Worm (Caenorhabditis elegans) whole organism, late embryonic: ENCODE results near the gene F29A7.4.

Source experiments
- K02D7.2 ChIP-seq: sonication (generic microtip); optimal IDR thresholded peaks from 2 replicates; lab custom pipeline; 2017; ENCODE audit warnings: mild to moderate bottlenecking, missing genetic modification characterization, missing compliant biosample characterization
- K09A11.1 ChIP-seq: sonication (generic microtip); optimal IDR thresholded peaks from 2 replicates; lab custom pipeline; 2017; ENCODE audit warnings: antibody characterized with exemption, mild to moderate bottlenecking, missing genetic modification characterization, missing compliant biosample characterization; ENCODE audit not compliant: insufficient read depth
- Y22D7AL.16 ChIP-seq: sonication (generic microtip); optimal IDR thresholded peaks from 2 replicates; lab custom pipeline; 2016; ENCODE audit warnings: missing genetic modification characterization, missing compliant biosample characterization
- ama-1 ChIP-seq: fragments of 150-350 bp; optimal IDR thresholded peaks from 2 replicates; lab custom pipeline; 2014
- ceh-18 ChIP-seq: sonication (generic microtip); optimal IDR thresholded peaks from 2 replicates; lab custom pipeline; 2016; ENCODE audit warnings: missing genetic modification characterization, missing compliant biosample characterization
- ceh-19 ChIP-seq: fragments of 200-800 bp; sonication (Bioruptor generic); optimal IDR thresholded peaks from 2 replicates; lab custom pipeline; 2018; ENCODE audit warnings: mild to moderate bottlenecking, missing genetic modification characterization, missing compliant biosample characterization
- ceh-22 ChIP-seq: sonication (generic microtip); optimal IDR thresholded peaks from 2 replicates; lab custom pipeline; 2017; ENCODE audit warnings: missing biosample characterization, missing genetic modification characterization
- ceh-24 ChIP-seq: sonication (generic microtip); optimal IDR thresholded peaks from 2 replicates; lab custom pipeline; 2016; ENCODE audit warnings: mild to moderate bottlenecking, missing genetic modification characterization, missing compliant biosample characterization
- ceh-30 ChIP-seq: fragments of 150-350 bp; optimal IDR thresholded peaks from 2 replicates; lab custom pipeline; 2014; ENCODE audit warnings: missing biosample characterization, missing genetic modification characterization
- ceh-34 ChIP-seq: sonication (generic microtip); optimal IDR thresholded peaks from 2 replicates; lab custom pipeline; 2016; ENCODE audit warnings: mild to moderate bottlenecking, missing genetic modification characterization, missing compliant biosample characterization
- ceh-48 ChIP-seq: sonication (generic microtip); optimal IDR thresholded peaks from 2 replicates; lab custom pipeline; 2016; ENCODE audit warnings: missing genetic modification characterization, inconsistent platforms, missing compliant biosample characterization
- ceh-6 ChIP-seq: fragments of 200-800 bp; sonication (Bioruptor generic); optimal IDR thresholded peaks from 2 replicates; lab custom pipeline; 2018; ENCODE audit warnings: mild to moderate bottlenecking, missing genetic modification characterization, missing compliant biosample characterization
- ceh-9 ChIP-seq: sonication (generic microtip); optimal IDR thresholded peaks from 2 replicates; lab custom pipeline; 2016; ENCODE audit warnings: mild to moderate bottlenecking, missing genetic modification characterization, inconsistent platforms, missing compliant biosample characterization
- che-1 ChIP-seq: sonication (generic microtip); optimal IDR thresholded peaks from 2 replicates; lab custom pipeline; 2016; ENCODE audit warnings: mild to moderate bottlenecking, missing genetic modification characterization, missing compliant biosample characterization
- dve-1 ChIP-seq: sonication (generic microtip); optimal IDR thresholded peaks from 2 replicates; lab custom pipeline; 2017; ENCODE audit warnings: antibody characterized with exemption, mild to moderate bottlenecking, missing genetic modification characterization, missing compliant biosample characterization
- elt-2 ChIP-seq: sonication (generic microtip); optimal IDR thresholded peaks from 2 replicates; lab custom pipeline; 2016; ENCODE audit warnings: missing genetic modification reagents, missing genetic modification characterization, missing compliant biosample characterization
- elt-4 ChIP-seq: sonication (generic microtip); optimal IDR thresholded peaks from 2 replicates; lab custom pipeline; 2016; ENCODE audit warnings: missing genetic modification characterization, missing compliant biosample characterization
- eyg-1 ChIP-seq: sonication (generic microtip); optimal IDR thresholded peaks from 2 replicates; lab custom pipeline; 2016; ENCODE audit warnings: missing genotype, missing genetic modification characterization, missing compliant biosample characterization
- fax-1 ChIP-seq: sonication (generic microtip); optimal IDR thresholded peaks from 2 replicates; lab custom pipeline; 2016; ENCODE audit warnings: missing genotype, missing genetic modification characterization, missing compliant biosample characterization
- fkh-6 ChIP-seq: sonication (generic microtip); optimal IDR thresholded peaks from 2 replicates; lab custom pipeline; 2016; ENCODE audit warnings: missing genetic modification characterization, missing compliant biosample characterization
- gmeb-2 ChIP-seq: sonication (generic microtip); optimal IDR thresholded peaks from 2 replicates; lab custom pipeline; 2016; ENCODE audit warnings: missing genetic modification characterization, inconsistent platforms, missing compliant biosample characterization
- hlh-30 ChIP-seq: sonication (generic microtip); optimal IDR thresholded peaks from 2 replicates; lab custom pipeline; 2017; ENCODE audit warnings: antibody characterized with exemption, missing genetic modification characterization, missing compliant biosample characterization; ENCODE audit not compliant: insufficient read depth
- hlh-6 ChIP-seq: sonication (generic microtip); optimal IDR thresholded peaks from 2 replicates; lab custom pipeline; 2016; ENCODE audit warnings: missing genotype, missing genetic modification characterization, missing compliant biosample characterization
- hlh-8 ChIP-seq: sonication (generic microtip); optimal IDR thresholded peaks from 2 replicates; lab custom pipeline; 2016; ENCODE audit warnings: missing genotype, missing genetic modification characterization, missing compliant biosample characterization
- mec-3 ChIP-seq: sonication (generic microtip); optimal IDR thresholded peaks from 2 replicates; lab custom pipeline; 2016; ENCODE audit warnings: borderline replicate concordance, missing genetic modification characterization, missing compliant biosample characterization
- nfya-1 ChIP-seq: sonication (generic microtip); optimal IDR thresholded peaks from 2 replicates; lab custom pipeline; 2017; ENCODE audit warnings: missing genetic modification characterization, mild to moderate bottlenecking, missing compliant biosample characterization, antibody characterized with exemption, moderate library complexity
- nhr-232 ChIP-seq: sonication (generic microtip); optimal IDR thresholded peaks from 2 replicates; lab custom pipeline; 2016; ENCODE audit warnings: missing genetic modification characterization, missing compliant biosample characterization
- npax-4 ChIP-seq: sonication (generic microtip); optimal IDR thresholded peaks from 2 replicates; lab custom pipeline; 2016; ENCODE audit warnings: missing genetic modification characterization, missing compliant biosample characterization
- odd-2 ChIP-seq: sonication (generic microtip); optimal IDR thresholded peaks from 2 replicates; lab custom pipeline; 2017; ENCODE audit warnings: antibody characterized with exemption, mild to moderate bottlenecking, missing genetic modification characterization, missing compliant biosample characterization
- pha-2 ChIP-seq: sonication (generic microtip); optimal IDR thresholded peaks from 2 replicates; lab custom pipeline; 2017; ENCODE audit warnings: mild to moderate bottlenecking, missing genetic modification characterization, missing compliant biosample characterization
- pqm-1 ChIP-seq: sonication (generic microtip); optimal IDR thresholded peaks from 2 replicates; lab custom pipeline; 2016; ENCODE audit warnings: missing genetic modification characterization, missing compliant biosample characterization
- ref-2 ChIP-seq: sonication (generic microtip); optimal IDR thresholded peaks from 2 replicates; lab custom pipeline; 2016; ENCODE audit warnings: missing genetic modification characterization, missing compliant biosample characterization
- rnt-1 ChIP-seq: sonication (generic microtip); optimal IDR thresholded peaks from 2 replicates; lab custom pipeline; 2016; ENCODE audit warnings: missing genetic modification characterization, missing compliant biosample characterization
- sox-4 ChIP-seq: sonication (generic microtip); optimal IDR thresholded peaks from 2 replicates; lab custom pipeline; 2017; ENCODE audit warnings: mild to moderate bottlenecking, missing genetic modification characterization, inconsistent platforms, missing compliant biosample characterization
- syd-9 ChIP-seq: sonication (generic microtip); optimal IDR thresholded peaks from 2 replicates; lab custom pipeline; 2016; ENCODE audit warnings: mild to moderate bottlenecking, missing genetic modification characterization, moderate library complexity, missing compliant biosample characterization
- tbx-2 ChIP-seq: sonication (generic microtip); optimal IDR thresholded peaks from 2 replicates; lab custom pipeline; 2016; ENCODE audit warnings: missing genetic modification characterization, missing compliant biosample characterization
- ttx-3 ChIP-seq: sonication (generic microtip); optimal IDR thresholded peaks from 2 replicates; lab custom pipeline; 2016; ENCODE audit warnings: missing genetic modification reagents, missing genetic modification characterization, missing compliant biosample characterization
- unc-3 ChIP-seq, 2 experiments: fragments of 200-800 bp in 1 of 2; sonication (Bioruptor generic) in 1 of 2; sonication (generic microtip) in 1 of 2; conservative IDR thresholded peaks in 1 of 2; optimal IDR thresholded peaks in 1 of 2; 2 replicates each; pipeline versions ENCODE4 v1.3.6 to Lab custom; 2016 to 2022; ENCODE audit warnings: missing compliant biosample characterization in 2 of 2, missing genetic modification characterization in 2 of 2, missing genetic modification reagents in 1 of 2
- unc-42 ChIP-seq: sonication (generic microtip); optimal IDR thresholded peaks from 2 replicates; lab custom pipeline; 2016; ENCODE audit warnings: missing genotype, missing genetic modification characterization, missing compliant biosample characterization
- unc-86 ChIP-seq: sonication (generic microtip); optimal IDR thresholded peaks from 2 replicates; lab custom pipeline; 2016; ENCODE audit warnings: missing genetic modification characterization, missing compliant biosample characterization

Gene F29A7.4

ce11 chrII:2758476-2758875 is 8.7 kb downstream of the F29A7.4 start, which contains the start of gene fbxb-107:
Gene fbxb-107, plus strand, starts transcription at chrII:2758772.
- TF ChIP-seq hlh-30 (tag; lab: Kevin White, UChicago) = peak; percentile 72
- peak; percentile 54 for TF ChIP-seq ceh-48
- TF ChIP-seq ceh-18 = no peak

ce11 chrII:2762108-2762507 is 12.3 kb downstream of the F29A7.4 start, which contains the start of gene fbxb-106:
Gene fbxb-106, plus strand, starts transcription at chrII:2762408.
- TF ChIP-seq ref-2 (no peak), che-1 (no peak), rnt-1 (tag; lab: Kevin White, UChicago) (no peak), syd-9 (no peak), nfya-1 (tag; lab: Kevin White, UChicago) (no peak)

- TF ChIP-seq ceh-6 (GFP tag; lab: Kevin White, UChicago) (no peak), ceh-18 (no peak), ttx-3 (no peak), elt-2 (no peak), ceh-22 (tag; lab: Kevin White, UChicago) (no peak), K02D7.2 (tag; lab: Kevin White, UChicago) (no peak), ceh-9 (tag; lab: Kevin White, UChicago) (no peak), rnt-1 (tag; lab: Kevin White, UChicago) (no peak), dve-1 (tag; lab: Kevin White, UChicago) (no peak), ceh-24 (no peak), ama-1 (lab: Kevin White, UChicago) (no peak), tbx-2 (no peak), pqm-1 (tag; lab: Kevin White, UChicago) (no peak), nfya-1 (tag; lab: Kevin White, UChicago) (no peak), fax-1 (tag; lab: Kevin White, UChicago) (no peak), unc-42 (no peak), nhr-232 (no peak)
These were observed 14.9 kb downstream of the F29A7.4 start, which contains the start of gene fbxb-108 for ce11 chrII:2764664-2765063. Gene fbxb-108, plus strand, starts transcription at chrII:2764964.

ce11 chrII:2766331-2766730 is 16.5 kb downstream of the F29A7.4 start, which contains the start of gene F08D12.15:
Gene F08D12.15, plus strand, starts transcription at chrII:2766631.
- TF ChIP-seq hlh-6 (tag; lab: Kevin White, UChicago) = no peak
- TF ChIP-seq, all 69 proteins: peak for 0

ce11 chrII:2769021-2769420 is 19.2 kb downstream of the F29A7.4 start, which contains the start of gene F08D12.7:
Gene F08D12.7, minus strand, starts transcription at chrII:2769121.
- TF ChIP-seq mec-3 (tag; lab: Kevin White, UChicago) (no peak), eyg-1 (no peak), ceh-24 (no peak), pha-2 (no peak), npax-4 (tag; lab: Kevin White, UChicago) (no peak), hlh-8 (no peak), fax-1 (tag; lab: Kevin White, UChicago) (no peak), ref-2 (no peak), sox-4 (tag; lab: Kevin White, UChicago) (no peak), unc-3 (GFP tag; conservative IDR thresholded peaks at IDR 0.05; lab: Robert Waterston, UW) (no peak), unc-3 (tag; optimal IDR thresholded peaks at IDR 0.05; lab: Kevin White, UChicago) (no peak), unc-42 (no peak)

ce11 chrII:2770788-2771187 is 21.0 kb downstream of the F29A7.4 start, which contains the start of gene fbxb-105:
Gene fbxb-105, minus strand, starts transcription at chrII:2770888.
- no peak for TF ChIP-seq sox-4 (tag; lab: Kevin White, UChicago)
- TF ChIP-seq ceh-24 = no peak
- no peak for TF ChIP-seq ttx-3
- TF ChIP-seq hlh-8 = no peak
- TF ChIP-seq odd-2 (tag; lab: Kevin White, UChicago) = no peak
- no peak for TF ChIP-seq Y22D7AL.16 (tag; lab: Kevin White, UChicago)
- no peak for TF ChIP-seq ceh-30 (tag; lab: Kevin White, UChicago)
- TF ChIP-seq elt-2 = no peak
- no peak for TF ChIP-seq K09A11.1 (tag; lab: Kevin White, UChicago)
- TF ChIP-seq ceh-48 = no peak
- TF ChIP-seq ceh-19 (GFP tag; lab: Kevin White, UChicago) = no peak
- TF ChIP-seq unc-3 (GFP tag; conservative IDR thresholded peaks at IDR 0.05; lab: Robert Waterston, UW) = no peak
- TF ChIP-seq unc-3 (tag; optimal IDR thresholded peaks at IDR 0.05; lab: Kevin White, UChicago) = no peak
- no peak for TF ChIP-seq hlh-6 (tag; lab: Kevin White, UChicago)
- TF ChIP-seq unc-86 (tag; lab: Kevin White, UChicago) = no peak
- no peak for TF ChIP-seq hlh-30 (tag; lab: Kevin White, UChicago)
- no peak for TF ChIP-seq elt-4 (tag; lab: Kevin White, UChicago)
- TF ChIP-seq fkh-6 (tag; lab: Kevin White, UChicago) = no peak
- no peak for TF ChIP-seq gmeb-2 (tag; lab: Kevin White, UChicago)
- TF ChIP-seq ceh-34 (tag; lab: Kevin White, UChicago) = no peak
- no peak for TF ChIP-seq npax-4 (tag; lab: Kevin White, UChicago)
- TF ChIP-seq, all 69 proteins: peak for 0
